Fruit fly (Drosophila melanogaster) S2 (cell line): ENCODE measurements around the gene TM9SF4.

Source experiments
- CG8478 ChIP-seq: fragments of >200 bp; optimal IDR thresholded peaks from 2 replicates; lab custom pipeline; 2018
- CTCF ChIP-seq, 2 experiments: fragments of >200 bp; optimal IDR thresholded peaks; 2 replicates each; lab custom pipeline; 2018

DNA sequence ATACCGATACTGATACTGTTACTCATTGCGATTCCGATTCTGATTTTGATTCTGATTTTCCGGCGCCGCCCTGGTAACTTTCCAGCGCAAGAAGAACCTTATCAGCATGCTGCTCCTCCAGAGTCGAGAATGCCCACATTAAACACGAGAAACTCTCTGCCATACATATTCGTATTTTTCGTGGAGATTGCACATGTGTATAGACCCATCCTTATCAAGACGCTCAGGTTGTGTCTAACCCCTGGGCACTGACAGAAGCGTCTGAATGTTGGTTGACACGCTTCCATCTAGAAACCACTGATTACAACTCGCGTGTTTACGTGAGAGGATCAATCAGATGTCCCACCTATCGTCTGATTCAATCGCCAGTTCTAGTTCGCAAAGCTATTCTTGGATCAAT, 58.4 kb downstream of the TM9SF4 start:
- TF ChIP-seq CG8478 (lab: Kevin White, UChicago) (no peak), CTCF (optimal IDR thresholded peaks at IDR 0.05; lab: Kevin White, UChicago) (no peak)
